Fruit fly (Drosophila melanogaster): Measurements from ENCODE around the gene CG7368.

The CG7368 gene

dm6 chr3L:11626229-11626826, 29.3 kb downstream of the CG7368 start, which contains the start of gene PCID2 (continued):
- no peak for TF ChIP-seq tgo (GFP tag; IDR thresholded peaks at IDR 0.05)
- no peak for TF ChIP-seq CG9727 (GFP tag; optimal IDR thresholded peaks at IDR 0.05)
- no peak for TF ChIP-seq Ada2b (GFP tag; IDR thresholded peaks at IDR 0.05)
- TF ChIP-seq zen2 (GFP tag; IDR thresholded peaks at IDR 0.05; ENCODE audit: partially characterized antibody) = no peak; the same call in 2 of the 3 replicates
- TF ChIP-seq Gsc (GFP tag; IDR thresholded peaks at IDR 0.05) = no peak
- TF ChIP-seq C15 (GFP tag; IDR thresholded peaks at IDR 0.05) = no peak
- TF ChIP-seq sna (GFP tag; IDR thresholded peaks at IDR 0.05; ENCODE audit: partially characterized antibody) = peak; percentile 80
- TF ChIP-seq Asciz (GFP tag; optimal IDR thresholded peaks at IDR 0.05) = no peak
- TF ChIP-seq CG15269 (tag; optimal IDR thresholded peaks at IDR 0.05) = no peak
- no peak for TF ChIP-seq phol (tag; optimal IDR thresholded peaks at IDR 0.05)
- TF ChIP-seq Bgb (GFP tag; IDR thresholded peaks at IDR 0.05; ENCODE audit: partially characterized antibody) = peak; percentile 74
- no peak for TF ChIP-seq CG12299 (tag; optimal IDR thresholded peaks at IDR 0.05)
- TF ChIP-seq CG10565 (GFP tag; optimal IDR thresholded peaks at IDR 0.05) = no peak
- TF ChIP-seq zfh1 (GFP tag; IDR thresholded peaks at IDR 0.05) = no peak
- no peak for TF ChIP-seq CG4404 (GFP tag; IDR thresholded peaks at IDR 0.05)
- TF ChIP-seq slp2 (GFP tag; optimal IDR thresholded peaks at IDR 0.05) = no peak
- no peak for TF ChIP-seq CG6175 (GFP tag; IDR thresholded peaks at IDR 0.05)
- TF ChIP-seq CG8290 (GFP tag; optimal IDR thresholded peaks at IDR 0.05) = no peak
- TF ChIP-seq CG8290 (tag; optimal IDR thresholded peaks at IDR 0.05) = no peak
- TF ChIP-seq Antp (GFP tag; optimal IDR thresholded peaks at IDR 0.05) = no peak
- peak; percentile 84 for TF ChIP-seq CG34224 (GFP tag; IDR thresholded peaks at IDR 0.05; ENCODE audit: partially characterized antibody)
- TF ChIP-seq Lpt (GFP tag; optimal IDR thresholded peaks at IDR 0.05) = no peak
- peak; percentile 69 for TF ChIP-seq hb (GFP tag; IDR thresholded peaks at IDR 0.05; ENCODE audit: partially characterized antibody)
- peak; percentile 64 for TF ChIP-seq inv (GFP tag; IDR thresholded peaks at IDR 0.05; ENCODE audit: partially characterized antibody)
- TF ChIP-seq emc (GFP tag; optimal IDR thresholded peaks at IDR 0.05) = no peak
- no peak for TF ChIP-seq gt (GFP tag; IDR thresholded peaks at IDR 0.05)
- no peak for TF ChIP-seq CG3838 (GFP tag; optimal IDR thresholded peaks at IDR 0.05)
- no peak for TF ChIP-seq CTCF (GFP tag; optimal IDR thresholded peaks at IDR 0.05)
- no peak for TF ChIP-seq Hr3 (GFP tag; optimal IDR thresholded peaks at IDR 0.05)
- TF ChIP-seq Doc3 (GFP tag; IDR thresholded peaks at IDR 0.05; ENCODE audit: partially characterized antibody) = peak; percentile 80
- TF ChIP-seq az2 (GFP tag; optimal IDR thresholded peaks at IDR 0.05) = no peak
- TF ChIP-seq CG17802 (tag; optimal IDR thresholded peaks at IDR 0.05) = no peak
- TF ChIP-seq unc-4 (GFP tag; IDR thresholded peaks at IDR 0.05; ENCODE audit: partially characterized antibody) = peak; percentile 77
- no peak for TF ChIP-seq D19B (GFP tag; optimal IDR thresholded peaks at IDR 0.05)
- peak; percentile 28 for TF ChIP-seq pzg (GFP tag; optimal IDR thresholded peaks at IDR 0.05)
- TF ChIP-seq hbn (GFP tag; IDR thresholded peaks at IDR 0.05; ENCODE audit: partially characterized antibody) = peak; percentile 73
- peak; percentile 79 for TF ChIP-seq knrl (GFP tag; IDR thresholded peaks at IDR 0.05; ENCODE audit: partially characterized antibody)
- no peak for TF ChIP-seq Chrac-16 (GFP tag; optimal IDR thresholded peaks at IDR 0.05)
- TF ChIP-seq CG11093 (GFP tag; IDR thresholded peaks at IDR 0.05) = no peak
- TF ChIP-seq Atf6 (GFP tag; IDR thresholded peaks at IDR 0.05) = no peak
- peak; percentile 77 for TF ChIP-seq vnd (GFP tag; IDR thresholded peaks at IDR 0.05; ENCODE audit: partially characterized antibody)
- TF ChIP-seq insv (GFP tag; optimal IDR thresholded peaks at IDR 0.05) = no peak
- no peak for TF ChIP-seq CG11085 (GFP tag; IDR thresholded peaks at IDR 0.05)
- TF ChIP-seq sd (tag; optimal IDR thresholded peaks at IDR 0.05) = no peak
- no peak for TF ChIP-seq twi (tag; optimal IDR thresholded peaks at IDR 0.05)
- no peak for TF ChIP-seq Mes4 (GFP tag; optimal IDR thresholded peaks at IDR 0.05)
- TF ChIP-seq Usf (GFP tag; optimal IDR thresholded peaks at IDR 0.05) = no peak
- no peak for TF ChIP-seq CG17359 (tag; optimal IDR thresholded peaks at IDR 0.05)
- peak; percentile 77 for TF ChIP-seq Sry-δ (GFP tag; optimal IDR thresholded peaks at IDR 0.05)
- no peak for TF ChIP-seq Fer2 (tag; optimal IDR thresholded peaks at IDR 0.05)
- TF ChIP-seq Ets65A (GFP tag) = no peak

Measured in whole organism, embryonic.